Fruit fly (Drosophila melanogaster) whole organism, embryonic: Measurements from ENCODE around the gene CG13060.

Experiments
- Ada2b ChIP-seq: fragments of 200-800 bp; sonication (Bioruptor generic); IDR thresholded peaks from 2 replicates; pipeline ENCODE4 v1.3.6; 2022; ENCODE audit warnings: missing biosample characterization, missing genetic modification characterization
- Bgb ChIP-seq: fragments of 200-800 bp; sonication (Bioruptor generic); IDR thresholded peaks from 2 replicates; pipeline ENCODE4 v1.3.6; 2022; ENCODE audit warnings: missing biosample characterization, missing genetic modification characterization; ENCODE audit not compliant: partially characterized antibody
- CG10321 ChIP-seq: fragments of 200-800 bp; sonication (Bioruptor generic); IDR thresholded peaks from 2 replicates; pipeline ENCODE4 v1.3.6; 2022; ENCODE audit warnings: missing biosample characterization, missing genetic modification characterization
- CG11456 ChIP-seq: fragments of 200-800 bp; sonication (Bioruptor generic); IDR thresholded peaks from 3 replicates; pipeline ENCODE4 v1.3.6; 2022; ENCODE audit warnings: missing biosample characterization, missing genetic modification characterization
- CG12071 ChIP-seq: fragments of 200-800 bp; sonication (Bioruptor generic); optimal IDR thresholded peaks from 3 replicates; lab custom pipeline; 2018; ENCODE audit warnings: missing biosample characterization, mild to moderate bottlenecking, missing genetic modification characterization
- CG12391 ChIP-seq: fragments of 200-800 bp; sonication (Bioruptor generic); optimal IDR thresholded peaks from 3 replicates; lab custom pipeline; 2018; ENCODE audit warnings: missing biosample characterization, mild to moderate bottlenecking, missing genetic modification characterization, moderate library complexity
- CG31224 ChIP-seq: fragments of 200-800 bp; sonication (Bioruptor generic); IDR thresholded peaks from 2 replicates; pipeline ENCODE4 v1.3.6; 2022; ENCODE audit warnings: missing biosample characterization, missing genetic modification characterization
- CG31365 ChIP-seq: fragments of 200-800 bp; sonication (Bioruptor generic); optimal IDR thresholded peaks from 2 replicates; lab custom pipeline; 2018; ENCODE audit warnings: missing biosample characterization, mild to moderate bottlenecking, missing genetic modification characterization
- CG4404 ChIP-seq: fragments of 200-800 bp; sonication (Bioruptor generic); IDR thresholded peaks from 2 replicates; pipeline ENCODE4 v1.3.6; 2022; ENCODE audit warnings: missing biosample characterization, missing genetic modification characterization
- CG4617 ChIP-seq: fragments of 200-800 bp; sonication (Bioruptor generic); optimal IDR thresholded peaks from 3 replicates; lab custom pipeline; 2016; ENCODE audit warnings: missing biosample characterization, missing genetic modification characterization, borderline replicate concordance
- CG6272 ChIP-seq: fragments of 200-800 bp; sonication (Bioruptor generic); IDR thresholded peaks from 2 replicates; pipeline ENCODE4 v1.3.6; 2022; ENCODE audit warnings: missing biosample characterization, missing genetic modification characterization
- CG6683 ChIP-seq: fragments of 200-800 bp; sonication (Bioruptor generic); optimal IDR thresholded peaks from 2 replicates; lab custom pipeline; 2017; ENCODE audit warnings: missing biosample characterization, mild to moderate bottlenecking, missing genetic modification characterization, missing genetic modification reagents
- CG7839 ChIP-seq: fragments of 200-800 bp; sonication (Bioruptor generic); optimal IDR thresholded peaks from 3 replicates; lab custom pipeline; 2018; ENCODE audit warnings: missing biosample characterization, mild to moderate bottlenecking, missing genetic modification characterization, moderate library complexity
- Dfd ChIP-seq, 2 experiments: fragments of >200 bp; optimal IDR thresholded peaks; 2 replicates each; lab custom pipeline; 2017; ENCODE audit warnings: missing biosample characterization in 2 of 2, missing genetic modification characterization in 2 of 2
- E2f2 ChIP-seq: fragments of 200-800 bp; sonication (Bioruptor generic); IDR thresholded peaks from 2 replicates; pipeline ENCODE4 v1.3.6; 2022; ENCODE audit warnings: missing biosample characterization, missing genetic modification characterization
- Eip74EF ChIP-seq, 2 experiments: fragments of 200-800 bp in 1 of 2; fragments of >200 bp in 1 of 2; sonication (Bioruptor generic) in 1 of 2; optimal IDR thresholded peaks; 2 replicates each; lab custom pipeline; 2017 to 2019; ENCODE audit warnings: missing biosample characterization in 2 of 2, missing genetic modification characterization in 2 of 2, mild to moderate bottlenecking in 1 of 2, moderate library complexity in 1 of 2
- Ets65A ChIP-seq: fragments of 200-800 bp; sonication (Bioruptor generic); peaks from one replicate; lab custom pipeline; 2016; ENCODE audit warnings: missing biosample characterization, missing genetic modification characterization
- Gug ChIP-seq: fragments of 200-800 bp; sonication (Bioruptor generic); IDR thresholded peaks from 4 replicates; pipeline ENCODE4 v1.3.6; 2022; ENCODE audit warnings: missing biosample characterization, missing genetic modification characterization
- HLH4C ChIP-seq: fragments of 200-800 bp; sonication (Bioruptor generic); IDR thresholded peaks from 3 replicates; pipeline ENCODE4 v1.3.6; 2022; ENCODE audit warnings: missing biosample characterization, missing genetic modification characterization; ENCODE audit not compliant: partially characterized antibody
- Hsf ChIP-seq: fragments of 200-800 bp; sonication (Bioruptor generic); optimal IDR thresholded peaks from 3 replicates; lab custom pipeline; 2016; ENCODE audit warnings: missing biosample characterization, missing genetic modification characterization
- Mes4 ChIP-seq: fragments of 200-800 bp; sonication (Bioruptor generic); optimal IDR thresholded peaks from 2 replicates; lab custom pipeline; 2016; ENCODE audit warnings: missing biosample characterization, missing genetic modification characterization
- Mrtf ChIP-seq: fragments of 200-800 bp; sonication (Bioruptor generic); IDR thresholded peaks from 3 replicates; pipeline ENCODE4 v1.3.6; 2022; ENCODE audit warnings: missing biosample characterization, missing genetic modification characterization
- NC2β ChIP-seq: fragments of 200-800 bp; sonication (Bioruptor generic); optimal IDR thresholded peaks from 2 replicates; lab custom pipeline; 2016; ENCODE audit warnings: missing biosample characterization, missing genetic modification characterization
- NK7.1 ChIP-seq: fragments of 200-800 bp; sonication (Bioruptor generic); optimal IDR thresholded peaks from 3 replicates; lab custom pipeline; 2016; ENCODE audit warnings: missing biosample characterization, missing genetic modification characterization
- Nf-YC ChIP-seq: fragments of 200-800 bp; optimal IDR thresholded peaks from 3 replicates; lab custom pipeline; 2019; ENCODE audit warnings: missing biosample characterization, mild to moderate bottlenecking, missing genetic modification characterization, moderate library complexity
- Ptx1 ChIP-seq: fragments of 200-800 bp; sonication (Bioruptor generic); IDR thresholded peaks from 2 replicates; pipeline ENCODE4 v1.3.6; 2022; ENCODE audit warnings: missing biosample characterization, missing genetic modification characterization
- TFAM ChIP-seq: fragments of 200-800 bp; sonication (Bioruptor generic); optimal IDR thresholded peaks from 2 replicates; lab custom pipeline; 2017; ENCODE audit warnings: missing biosample characterization, missing genetic modification characterization, inconsistent platforms
- al ChIP-seq: fragments of 200-800 bp; sonication (Bioruptor generic); IDR thresholded peaks from 2 replicates; pipeline ENCODE4 v1.3.6; 2022; ENCODE audit warnings: missing biosample characterization, missing genetic modification characterization
- bcd ChIP-seq: fragments of 200-800 bp; sonication (Bioruptor generic); optimal IDR thresholded peaks from 2 replicates; lab custom pipeline; 2017; ENCODE audit warnings: missing biosample characterization, mild to moderate bottlenecking, missing genetic modification characterization
- cad ChIP-seq: fragments of >200 bp; optimal IDR thresholded peaks from 2 replicates; lab custom pipeline; 2017; ENCODE audit warnings: missing biosample characterization, missing genetic modification characterization
- cato ChIP-seq: fragments of 200-800 bp; sonication (Bioruptor generic); optimal IDR thresholded peaks from 2 replicates; lab custom pipeline; 2016; ENCODE audit warnings: missing biosample characterization, missing genetic modification characterization, borderline replicate concordance
- caup ChIP-seq: fragments of 200-800 bp; sonication (Bioruptor generic); optimal IDR thresholded peaks from 3 replicates; lab custom pipeline; 2017; ENCODE audit warnings: missing biosample characterization, mild to moderate bottlenecking, missing genetic modification characterization, moderate library complexity; ENCODE audit not compliant: severe bottlenecking
- chm ChIP-seq: fragments of 200-800 bp; sonication (Bioruptor generic); IDR thresholded peaks from 2 replicates; pipeline ENCODE4 v1.3.6; 2022; ENCODE audit warnings: missing biosample characterization, missing genetic modification characterization
- ftz-f1 ChIP-seq: fragments of 200-800 bp; sonication (Bioruptor generic); optimal IDR thresholded peaks from 2 replicates; lab custom pipeline; 2016; ENCODE audit warnings: missing biosample characterization, missing genetic modification characterization
- fu2 ChIP-seq: fragments of 200-800 bp; sonication (Bioruptor generic); optimal IDR thresholded peaks from 2 replicates; lab custom pipeline; 2016; ENCODE audit warnings: missing biosample characterization, missing genetic modification characterization
- gsb ChIP-seq: fragments of 200-800 bp; sonication (Bioruptor generic); IDR thresholded peaks from 2 replicates; pipeline ENCODE4 v1.3.6; 2022; ENCODE audit warnings: missing biosample characterization, missing genetic modification characterization
- her ChIP-seq: fragments of 200-800 bp; sonication (Bioruptor generic); optimal IDR thresholded peaks from 2 replicates; lab custom pipeline; 2016; ENCODE audit warnings: missing biosample characterization, missing genetic modification characterization
- hth ChIP-seq: fragments of >200 bp; optimal IDR thresholded peaks from 2 replicates; lab custom pipeline; 2017; ENCODE audit warnings: inconsistent platforms
- ken ChIP-seq: fragments of 200-800 bp; sonication (Bioruptor generic); IDR thresholded peaks from 3 replicates; pipeline ENCODE4 v1.3.6; 2022; ENCODE audit warnings: missing biosample characterization, missing genetic modification characterization
- klu ChIP-seq: fragments of 200-800 bp; sonication (Bioruptor generic); IDR thresholded peaks from 2 replicates; pipeline ENCODE4 v1.3.6; 2022; ENCODE audit warnings: missing biosample characterization, missing genetic modification characterization
- lmd ChIP-seq: fragments of 200-800 bp; sonication (Bioruptor generic); IDR thresholded peaks from 2 replicates; pipeline ENCODE4 v1.3.6; 2022; ENCODE audit warnings: missing biosample characterization, missing genetic modification characterization
- lola ChIP-seq, 3 experiments: fragments of >200 bp in 2 of 3; fragments of 200-800 bp in 1 of 3; sonication (Bioruptor generic) in 1 of 3; optimal IDR thresholded peaks; 2 replicates each; lab custom pipeline; 2017 to 2019; ENCODE audit warnings: missing biosample characterization in 3 of 3, missing genetic modification characterization in 3 of 3, mild to moderate bottlenecking in 1 of 3, moderate library complexity in 1 of 3
- mam ChIP-seq: fragments of 200-800 bp; sonication (Bioruptor generic); optimal IDR thresholded peaks from 3 replicates; lab custom pipeline; 2016; ENCODE audit warnings: missing biosample characterization, missing genetic modification characterization
- nerfin-2 ChIP-seq: fragments of 200-800 bp; sonication (Bioruptor generic); IDR thresholded peaks from 2 replicates; pipeline ENCODE4 v1.3.6; 2022; ENCODE audit warnings: missing biosample characterization, missing genetic modification characterization; ENCODE audit not compliant: partially characterized antibody
- pita ChIP-seq: fragments of 200-800 bp; sonication (Bioruptor generic); optimal IDR thresholded peaks from 2 replicates; lab custom pipeline; 2017; ENCODE audit warnings: missing biosample characterization, mild to moderate bottlenecking, missing genetic modification characterization
- ro ChIP-seq: fragments of 200-800 bp; sonication (Bioruptor generic); IDR thresholded peaks from 2 replicates; pipeline ENCODE4 v1.3.6; 2022; ENCODE audit warnings: missing biosample characterization, missing genetic modification characterization
- sob ChIP-seq: fragments of 200-800 bp; sonication (Bioruptor generic); IDR thresholded peaks from 2 replicates; pipeline ENCODE4 v1.3.6; 2022; ENCODE audit warnings: missing biosample characterization, missing genetic modification characterization
- tio ChIP-seq: fragments of 200-800 bp; sonication (Bioruptor generic); optimal IDR thresholded peaks from 2 replicates; lab custom pipeline; 2017; ENCODE audit warnings: missing biosample characterization, missing genetic modification characterization, inconsistent platforms
- trem ChIP-seq: fragments of 200-800 bp; optimal IDR thresholded peaks from 3 replicates; lab custom pipeline; 2019; ENCODE audit warnings: missing biosample characterization, mild to moderate bottlenecking, missing genetic modification characterization, moderate library complexity
- tup ChIP-seq: fragments of 200-800 bp; sonication (Bioruptor generic); optimal IDR thresholded peaks from 2 replicates; lab custom pipeline; 2016; ENCODE audit warnings: missing biosample characterization, mild to moderate bottlenecking, missing genetic modification characterization, moderate library complexity
- vfl ChIP-seq: fragments of 200-800 bp; sonication (Bioruptor generic); optimal IDR thresholded peaks from 2 replicates; lab custom pipeline; 2016; ENCODE audit warnings: missing biosample characterization, missing genetic modification characterization
- zen ChIP-seq: fragments of 200-800 bp; sonication (Bioruptor generic); optimal IDR thresholded peaks from 3 replicates; lab custom pipeline; 2018; ENCODE audit warnings: missing biosample characterization, mild to moderate bottlenecking, missing genetic modification characterization, moderate library complexity

Gene CG13060

dm6 chr3L:16309972-16310371 lies 9.7 kb upstream of the CG13060 start (continued):
- no peak for TF ChIP-seq chm (GFP tag; lab: Robert Waterston, UW)
- no peak for TF ChIP-seq HLH4C (GFP tag; lab: Robert Waterston, UW)
- no peak for TF ChIP-seq fu2 (GFP tag; lab: Kevin White, UChicago)
- TF ChIP-seq tup (GFP tag; lab: Kevin White, UChicago): no peak
- TF ChIP-seq Ada2b: no peak
- TF ChIP-seq CG10321 (GFP tag; lab: Robert Waterston, UW): no peak
- no peak for TF ChIP-seq nerfin-2 (GFP tag; lab: Robert Waterston, UW)
- no peak for TF ChIP-seq klu (GFP tag; lab: Robert Waterston, UW)
- TF ChIP-seq Bgb (GFP tag; lab: Robert Waterston, UW): no peak
- TF ChIP-seq gsb (GFP tag; lab: Robert Waterston, UW): no peak
- TF ChIP-seq CG12391: no peak
- no peak for TF ChIP-seq zen (tag; lab: Kevin White, UChicago)
- TF ChIP-seq Hsf (GFP tag; lab: Kevin White, UChicago): no peak
- TF ChIP-seq cato (GFP tag; lab: Kevin White, UChicago): no peak
- no peak for TF ChIP-seq hth (lab: Kevin White, UChicago)
- no peak for TF ChIP-seq ken (GFP tag; lab: Robert Waterston, UW)
- no peak for TF ChIP-seq trem (tag; lab: Kevin White, UChicago)
- peak; percentile 11 for TF ChIP-seq caup (GFP tag; lab: Kevin White, UChicago)
- TF ChIP-seq her (GFP tag; lab: Kevin White, UChicago): peak; percentile 40
- no peak for TF ChIP-seq E2f2
- TF ChIP-seq pita (GFP tag; lab: Kevin White, UChicago): no peak
- peak; percentile 46; the same call in 1 of the 2 replicates for TF ChIP-seq sob (GFP tag; lab: Robert Waterston, UW)
- no peak for TF ChIP-seq Dfd (GFP tag; optimal IDR thresholded peaks at IDR 0.05; lab: Kevin White, UChicago)
- TF ChIP-seq Nf-YC (tag; lab: Kevin White, UChicago): no peak
- TF ChIP-seq CG31224: 0 out of 2 replicates have a peak, but pooled peaks have one; percentile 20
- no peak for TF ChIP-seq CG4404 (GFP tag; lab: Robert Waterston, UW)
- TF ChIP-seq CG6683 (GFP tag; lab: Kevin White, UChicago): no peak
- TF ChIP-seq Eip74EF (GFP tag; optimal IDR thresholded peaks at IDR 0.05; lab: Kevin White, UChicago): no peak
- TF ChIP-seq vfl (GFP tag; lab: Kevin White, UChicago): no peak
- TF ChIP-seq Mrtf (GFP tag; lab: Robert Waterston, UW): no peak
- TF ChIP-seq CG6272 (GFP tag; lab: Robert Waterston, UW): no peak
- no peak for TF ChIP-seq Mes4 (GFP tag; lab: Kevin White, UChicago)
- no peak for TF ChIP-seq CG12071 (GFP tag; lab: Kevin White, UChicago)
- no peak for TF ChIP-seq Ets65A
- TF ChIP-seq CG7839: no peak
- TF ChIP-seq ro: no peak
- TF ChIP-seq Ptx1 (GFP tag; lab: Robert Waterston, UW): 0 out of 2 replicates have a peak, but pooled peaks have one; percentile 13
- TF ChIP-seq cad (GFP tag; lab: Kevin White, UChicago): no peak
- TF ChIP-seq al: 0 out of 2 replicates have a peak, but pooled peaks have one; percentile 25
- no peak for TF ChIP-seq NC2β
- TF ChIP-seq lmd (GFP tag; lab: Robert Waterston, UW): peak; percentile 39; the same call in 1 of the 2 replicates
- no peak for TF ChIP-seq bcd (GFP tag; lab: Kevin White, UChicago)
- no peak for TF ChIP-seq tio
- TF ChIP-seq CG11456: 0 out of 3 replicates have a peak, but pooled peaks have one; percentile 50
- no peak for TF ChIP-seq NK7.1
- TF ChIP-seq mam (GFP tag; lab: Kevin White, UChicago): peak; percentile 32
- TF ChIP-seq TFAM (GFP tag; lab: Kevin White, UChicago): no peak
- 0 out of 4 replicates have a peak, but pooled peaks have one; percentile 6 for TF ChIP-seq Gug
- TF ChIP-seq CG31365 (tag; lab: Kevin White, UChicago): no peak
- no peak for TF ChIP-seq ftz-f1 (GFP tag; lab: Kevin White, UChicago)
- no peak for TF ChIP-seq lola (GFP tag; optimal IDR thresholded peaks at IDR 0.05; lab: Kevin White, UChicago)
- no peak for TF ChIP-seq CG4617 (GFP tag; lab: Kevin White, UChicago)
